Worm (Caenorhabditis elegans) whole organism, late embryonic: Measurements from ENCODE around the gene ulp-3.

ENCODE experiments used
- ceh-31 ChIP-seq: sonication (generic microtip); optimal IDR thresholded peaks from 2 replicates; lab custom pipeline; 2016; ENCODE audit warnings: missing genetic modification characterization, missing compliant biosample characterization
- fkh-10 ChIP-seq: fragments of 150-350 bp; optimal IDR thresholded peaks from 2 replicates; lab custom pipeline; 2014; ENCODE audit warnings: missing biosample characterization, missing genetic modification reagents, missing genetic modification characterization

DNA sequence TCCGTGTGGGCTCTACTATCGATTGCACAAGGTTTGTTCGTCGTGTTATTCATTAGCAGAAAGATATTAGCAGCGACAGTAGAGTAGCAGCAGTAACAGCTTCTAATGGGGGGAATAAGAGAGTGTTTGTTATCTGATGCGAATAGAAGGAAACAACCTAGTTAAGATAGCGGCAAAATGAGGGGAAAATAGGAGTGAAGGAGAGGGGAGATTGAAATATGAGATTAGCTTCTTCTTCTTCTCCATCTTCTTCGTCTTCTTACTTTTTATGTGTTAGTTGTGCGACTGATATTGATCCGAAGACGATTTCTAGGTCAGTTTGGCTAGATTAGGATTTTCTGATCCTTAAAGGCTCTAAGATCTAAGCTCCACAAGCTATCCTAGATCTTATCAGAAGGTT lies 48.5 kb upstream of the ulp-3 start:
- TF ChIP-seq fkh-10: no peak
- no peak for TF ChIP-seq ceh-31
